Worm (Caenorhabditis elegans) whole organism, L3 larva: ENCODE results near the gene Y48C3A.12.

Source experiments
- ceh-9 ChIP-seq: sonication (generic microtip); optimal IDR thresholded peaks from 2 replicates; lab custom pipeline; 2018; ENCODE audit warnings: missing biosample characterization, missing genetic modification characterization
- egl-27 ChIP-seq: sonication (generic microtip); optimal IDR thresholded peaks from 4 replicates; lab custom pipeline; 2017; ENCODE audit warnings: missing biosample characterization, missing genetic modification reagents, missing genetic modification characterization
- elt-3 ChIP-seq, 3 experiments: fragments of 150-350 bp in 1 of 3; sonication (generic microtip) in 2 of 3; optimal IDR thresholded peaks; 2 replicates in 2 of 3; 4 replicates in 1 of 3; lab custom pipeline; 2014 to 2017; ENCODE audit warnings: missing biosample characterization in 3 of 3, missing genetic modification characterization in 3 of 3
- fkh-2 ChIP-seq: fragments of 150-350 bp; optimal IDR thresholded peaks from 2 replicates; lab custom pipeline; 2014; ENCODE audit warnings: missing biosample characterization, missing genetic modification reagents, missing genetic modification characterization
- nhr-11 ChIP-seq: fragments of 150-350 bp; optimal IDR thresholded peaks from 2 replicates; lab custom pipeline; 2014; ENCODE audit warnings: missing biosample characterization, missing genetic modification characterization
- nhr-23 ChIP-seq: fragments of 150-350 bp; optimal IDR thresholded peaks from 2 replicates; lab custom pipeline; 2014; ENCODE audit warnings: missing biosample characterization, missing genetic modification reagents, missing genetic modification characterization
- nhr-28 ChIP-seq: fragments of 150-350 bp; optimal IDR thresholded peaks from 2 replicates; lab custom pipeline; 2014; ENCODE audit warnings: missing biosample characterization, missing genetic modification characterization
- tbx-2 ChIP-seq: sonication (generic microtip); optimal IDR thresholded peaks from 2 replicates; lab custom pipeline; 2016; ENCODE audit warnings: mild to moderate bottlenecking, missing genetic modification characterization, missing compliant biosample characterization

DNA sequence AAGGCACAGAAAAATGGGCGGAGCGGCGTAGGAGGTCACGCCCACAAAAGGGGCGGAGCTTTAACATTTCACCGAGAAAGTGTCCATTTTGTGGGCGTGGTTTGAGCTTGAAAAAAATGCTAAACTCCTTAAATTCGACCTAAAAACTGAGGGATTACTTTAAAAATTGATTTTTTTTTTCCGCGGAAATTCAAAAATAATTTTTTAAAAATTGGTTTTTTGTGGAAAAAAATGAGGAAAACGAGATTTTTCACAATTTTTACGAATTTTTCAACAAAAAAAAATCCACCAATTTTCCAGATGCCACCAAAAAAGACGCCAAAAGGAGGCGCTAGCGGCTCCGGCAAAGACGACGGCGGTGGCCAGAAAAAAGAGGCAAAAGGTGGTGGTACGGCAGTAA, 26.5 kb downstream of the Y48C3A.12 start, which contains the start of gene pinn-4:
- no peak for TF ChIP-seq fkh-2 (tag; lab: Kevin White, UChicago)
- TF ChIP-seq elt-3 (tag; optimal IDR thresholded peaks at IDR 0.05; lab: Kevin White, UChicago), result no peak
- no peak for TF ChIP-seq nhr-28 (tag; lab: Kevin White, UChicago)
- TF ChIP-seq egl-27, result no peak
- no peak for TF ChIP-seq ceh-9
- TF ChIP-seq nhr-23 (tag; lab: Kevin White, UChicago), result no peak
- no peak for TF ChIP-seq nhr-11 (tag; lab: Kevin White, UChicago)
- no peak for TF ChIP-seq tbx-2
